Worm (Caenorhabditis elegans): ENCODE results near the gene aldo-2.

The aldo-2 gene

DNA sequence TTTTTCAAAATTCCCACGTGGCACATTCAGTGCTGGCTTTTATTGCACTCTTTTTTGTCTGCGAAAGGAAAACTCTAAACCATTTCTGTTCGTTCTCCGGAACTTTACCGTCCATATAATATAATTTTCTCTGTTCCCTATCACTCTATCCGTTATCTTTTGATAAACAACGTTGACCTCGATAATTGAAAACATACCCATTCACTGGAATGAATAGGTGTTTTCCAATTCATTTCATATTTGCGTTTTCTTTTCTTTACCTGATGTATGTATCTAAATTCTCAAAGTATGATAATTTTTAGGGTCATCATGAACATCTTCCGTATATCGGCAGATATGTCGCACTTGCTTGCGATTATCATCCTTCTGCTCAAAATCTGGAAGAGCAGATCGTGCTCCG lies 30.3 kb upstream of the aldo-2 start, which contains the start of gene erd-2.2 (continued):
- no peak for TF ChIP-seq ztf-4 (tag; optimal IDR thresholded peaks at IDR 0.05)

DNA sequence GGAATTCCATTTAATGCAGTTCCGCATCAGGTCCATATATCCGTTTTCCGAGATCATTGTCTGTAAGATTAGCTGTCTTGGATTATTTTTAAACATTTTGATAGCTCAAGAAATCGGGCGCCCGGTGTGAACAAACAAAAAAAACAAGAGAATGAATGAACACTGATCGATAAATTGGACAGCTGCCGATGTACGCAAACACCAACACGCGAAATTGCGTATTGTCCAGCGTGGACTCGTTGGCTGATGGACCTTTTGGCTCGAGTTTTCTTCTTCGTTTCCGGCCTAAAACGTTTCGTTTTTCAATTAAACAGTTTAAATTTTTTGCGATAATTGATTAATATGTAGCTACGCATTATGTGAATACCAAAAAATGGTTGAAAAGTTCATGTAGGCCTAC lies 29.6 kb upstream of the aldo-2 start, which contains the start of gene dpff-1:
dpff-1 (minus strand) TSS at position 288 of the 400 bp plus-strand sequence.
- TF ChIP-seq lin-35 (GFP tag; optimal IDR thresholded peaks at IDR 0.05) (peak; percentile 36 to 54), ama-1 (optimal IDR thresholded peaks at IDR 0.05) (no peak), nhr-71 (tag; optimal IDR thresholded peaks at IDR 0.05) (peak; percentile 38), aha-1 (tag; optimal IDR thresholded peaks at IDR 0.05) (no peak), ztf-4 (tag; optimal IDR thresholded peaks at IDR 0.05) (no peak), snu-23 (GFP tag; optimal IDR thresholded peaks at IDR 0.05) (peak; percentile 35), lsy-2 (tag; optimal IDR thresholded peaks at IDR 0.05) (peak; percentile 22 to 42), nhr-47 (tag; optimal IDR thresholded peaks at IDR 0.05) (peak; percentile 7), C04F5.9 (tag; optimal IDR thresholded peaks at IDR 0.05) (no peak), vab-15 (tag; optimal IDR thresholded peaks at IDR 0.05) (no peak), ceh-88 (GFP tag; IDR thresholded peaks at IDR 0.05) (no peak), mab-9 (GFP tag; IDR thresholded peaks at IDR 0.05) (no peak), unc-130 (tag; optimal IDR thresholded peaks at IDR 0.05) (peak; percentile 11), F16B12.6 (tag; optimal IDR thresholded peaks at IDR 0.05) (peak; percentile 89), efl-1 (optimal IDR thresholded peaks at IDR 0.05) (peak; percentile 42 to 47), efl-1 (GFP tag; optimal IDR thresholded peaks at IDR 0.05 in 1 of 2) (peak; percentile 31 to 93), rnt-1 (tag; optimal IDR thresholded peaks at IDR 0.05) (peak; percentile 50), dpl-1 (GFP tag; optimal IDR thresholded peaks at IDR 0.05) (peak; percentile 25 to 52 (median 37)), lin-14 (GFP tag; optimal IDR thresholded peaks at IDR 0.05) (peak; percentile 43)

DNA sequence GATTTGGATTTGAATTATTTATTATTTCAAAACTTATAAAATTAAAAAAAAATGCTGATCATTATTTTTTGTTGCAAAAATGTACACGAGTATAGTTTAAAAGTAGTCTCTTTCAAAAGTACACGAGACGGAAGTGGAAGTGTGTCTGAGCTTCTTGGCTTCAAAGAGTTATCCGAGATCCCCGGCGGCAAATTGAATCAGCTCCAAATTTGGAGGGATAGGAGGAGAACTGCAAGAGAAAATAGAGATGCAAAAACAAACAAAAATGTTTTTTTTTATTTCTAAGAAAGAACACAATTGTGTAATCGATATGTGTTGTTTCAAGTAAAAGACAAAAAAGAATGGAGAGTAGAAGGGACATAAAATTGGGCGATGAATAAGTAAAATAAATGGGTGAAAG lies 26.1 kb upstream of the aldo-2 start:
- TF ChIP-seq nhr-77 (tag; optimal IDR thresholded peaks at IDR 0.05) (no peak), C16A3.4 (tag; optimal IDR thresholded peaks at IDR 0.05) (no peak), lin-14 (GFP tag; optimal IDR thresholded peaks at IDR 0.05) (peak; percentile 54), mab-9 (GFP tag; IDR thresholded peaks at IDR 0.05) (no peak), egl-13 (tag; optimal IDR thresholded peaks at IDR 0.05) (no peak)

DNA sequence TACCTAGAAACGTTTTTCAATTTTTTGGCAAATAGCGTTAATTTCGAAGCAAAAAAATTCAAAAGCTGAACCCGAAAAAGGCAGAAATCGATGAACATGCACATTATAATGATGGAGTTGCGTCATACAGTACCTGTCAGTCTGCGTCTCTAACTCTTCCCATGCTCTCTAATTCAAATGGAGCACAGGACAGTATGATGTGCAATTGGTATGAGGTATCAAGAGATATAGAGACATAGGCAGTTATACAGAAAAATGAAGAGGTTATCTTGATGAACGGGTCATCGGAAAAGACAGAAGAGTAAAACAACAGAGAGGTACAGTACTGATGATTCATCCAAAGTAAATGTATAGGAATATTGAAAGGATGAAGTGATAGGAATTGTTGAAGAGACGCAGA lies 24.3 kb upstream of the aldo-2 start:
- TF ChIP-seq lsy-2 (tag; optimal IDR thresholded peaks at IDR 0.05) (no peak), efl-1 (optimal IDR thresholded peaks at IDR 0.05) (no peak), efl-1 (GFP tag; optimal IDR thresholded peaks at IDR 0.05 in 1 of 2) (peak in 1 of 2 experiments; percentile 87), jun-1 (tag; optimal IDR thresholded peaks at IDR 0.05) (no peak)

DNA sequence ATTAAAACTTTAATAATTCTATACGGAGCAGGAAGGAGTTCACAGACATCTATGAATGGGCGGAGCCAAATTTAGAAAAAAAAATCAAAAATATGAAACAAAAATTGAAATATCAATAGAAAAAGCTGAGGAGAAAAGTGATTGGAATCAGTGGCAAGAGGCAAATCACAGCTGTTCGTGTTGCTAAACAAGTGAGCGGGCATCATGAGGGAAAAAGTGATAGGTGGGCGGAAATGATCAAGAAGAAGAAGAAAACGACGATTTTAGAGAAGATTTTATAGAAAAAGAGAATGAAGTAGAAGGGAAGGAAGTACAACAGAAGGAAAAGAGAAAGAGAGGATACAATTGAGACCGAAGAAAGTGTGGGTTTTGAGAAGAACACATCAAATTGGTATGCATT lies 22.2 kb upstream of the aldo-2 start:
- TF ChIP-seq lsy-2 (tag; optimal IDR thresholded peaks at IDR 0.05) (peak in 1 of 2 experiments; percentile 7), C04F5.9 (tag; optimal IDR thresholded peaks at IDR 0.05) (no peak), alr-1 (tag; optimal IDR thresholded peaks at IDR 0.05; ENCODE audit: borderline replicate concordance) (no peak), fkh-8 (tag; optimal IDR thresholded peaks at IDR 0.05) (no peak), sup-37 (GFP tag; optimal IDR thresholded peaks at IDR 0.05) (no peak), tlp-1 (tag; optimal IDR thresholded peaks at IDR 0.05) (no peak), mab-9 (GFP tag; IDR thresholded peaks at IDR 0.05) (no peak), pag-3 (tag; optimal IDR thresholded peaks at IDR 0.05; ENCODE audit: borderline replicate concordance, insufficient read depth) (no peak), elt-3 (tag; optimal IDR thresholded peaks at IDR 0.05) (no peak), jun-1 (tag; optimal IDR thresholded peaks at IDR 0.05) (no peak), elt-2 (tag; optimal IDR thresholded peaks at IDR 0.05) (no peak), ceh-88 (GFP tag; IDR thresholded peaks at IDR 0.05) (no peak), snu-23 (GFP tag; optimal IDR thresholded peaks at IDR 0.05) (peak; percentile 18), ceh-8 (GFP tag; optimal IDR thresholded peaks at IDR 0.05) (no peak), nhr-85 (tag) (no peak), nhr-11 (tag; optimal IDR thresholded peaks at IDR 0.05) (no peak), nhr-90 (tag; optimal IDR thresholded peaks at IDR 0.05; ENCODE audit: poor library complexity) (no peak), nhr-28 (tag; optimal IDR thresholded peaks at IDR 0.05) (no peak), dpl-1 (GFP tag; optimal IDR thresholded peaks at IDR 0.05) (no peak), sox-4 (tag; optimal IDR thresholded peaks at IDR 0.05) (no peak), fkh-10 (GFP tag; optimal IDR thresholded peaks at IDR 0.05) (no peak), lin-39 (tag; optimal IDR thresholded peaks at IDR 0.05) (no peak), hpl-2 (GFP tag; optimal IDR thresholded peaks at IDR 0.05) (no peak), ama-1 (optimal IDR thresholded peaks at IDR 0.05) (no peak), blmp-1 (tag; optimal IDR thresholded peaks at IDR 0.05) (peak; percentile 64), lir-3 (tag; optimal IDR thresholded peaks at IDR 0.05; ENCODE audit: poor library complexity) (no peak), ceh-82 (tag; optimal IDR thresholded peaks at IDR 0.05) (no peak), unc-130 (tag; optimal IDR thresholded peaks at IDR 0.05) (peak; percentile 27), ztf-11 (tag; optimal IDR thresholded peaks at IDR 0.05) (no peak), ztf-4 (tag; optimal IDR thresholded peaks at IDR 0.05) (no peak)

Measured in whole organism, L1 larva.